Worm (Caenorhabditis elegans) whole organism, L1 larva: ENCODE measurements around the gene cyp-13A10.

Experiments
- aha-1 ChIP-seq: fragments of 150-350 bp; optimal IDR thresholded peaks from 2 replicates; lab custom pipeline; 2014; ENCODE audit warnings: missing biosample characterization, missing genetic modification characterization
- aly-2 ChIP-seq: fragments of 150-350 bp; optimal IDR thresholded peaks from 2 replicates; lab custom pipeline; 2014; ENCODE audit warnings: missing biosample characterization, missing genetic modification characterization
- ama-1 ChIP-seq: fragments of 150-350 bp; optimal IDR thresholded peaks from 2 replicates; lab custom pipeline; 2014
- ceh-82 ChIP-seq, 3 experiments: fragments of 150-350 bp in 1 of 3; sonication (generic microtip) in 2 of 3; optimal IDR thresholded peaks; 2 replicates each; lab custom pipeline; 2014 to 2017; ENCODE audit warnings: missing biosample characterization in 3 of 3, missing genetic modification characterization in 3 of 3
- fos-1 ChIP-seq: fragments of 150-350 bp; optimal IDR thresholded peaks from 2 replicates; lab custom pipeline; 2014; ENCODE audit warnings: missing biosample characterization, missing genetic modification characterization
- hlh-17 ChIP-seq: fragments of 200-800 bp; sonication (Bioruptor generic); optimal IDR thresholded peaks from 2 replicates; lab custom pipeline; 2018; ENCODE audit warnings: missing genetic modification characterization, mild to moderate bottlenecking, missing compliant biosample characterization, moderate library complexity, borderline replicate concordance
- jun-1 ChIP-seq: fragments of 150-350 bp; optimal IDR thresholded peaks from 2 replicates; lab custom pipeline; 2014; ENCODE audit warnings: missing biosample characterization, missing genetic modification reagents, missing genetic modification characterization
- lir-3 ChIP-seq: sonication (generic microtip); optimal IDR thresholded peaks from 2 replicates; lab custom pipeline; 2016; ENCODE audit warnings: mild to moderate bottlenecking, missing genetic modification characterization, moderate library complexity, missing compliant biosample characterization; ENCODE audit not compliant: poor library complexity
- mep-1 ChIP-seq: fragments of 150-350 bp; optimal IDR thresholded peaks from 2 replicates; lab custom pipeline; 2014; ENCODE audit warnings: missing biosample characterization, missing genetic modification characterization
- nhr-237 ChIP-seq: fragments of 150-350 bp; optimal IDR thresholded peaks from 2 replicates; lab custom pipeline; 2014; ENCODE audit warnings: missing biosample characterization, missing genetic modification characterization
- skn-1 ChIP-seq: fragments of 150-350 bp; optimal IDR thresholded peaks from 2 replicates; lab custom pipeline; 2014; ENCODE audit warnings: missing biosample characterization, missing genetic modification characterization
- zag-1 ChIP-seq: fragments of 150-350 bp; optimal IDR thresholded peaks from 2 replicates; lab custom pipeline; 2014; ENCODE audit warnings: missing biosample characterization, missing genetic modification characterization

- TF ChIP-seq jun-1, result no peak
- TF ChIP-seq fos-1, result no peak
- no peak for TF ChIP-seq ama-1
- TF ChIP-seq ceh-82 (tag; optimal IDR thresholded peaks at IDR 0.05; lab: Kevin White, UChicago), result no peak
- TF ChIP-seq aha-1, result no peak
- TF ChIP-seq hlh-17 (GFP tag; lab: Kevin White, UChicago), result no peak
- no peak for TF ChIP-seq aly-2
- TF ChIP-seq mep-1, result no peak
- TF ChIP-seq nhr-237, result no peak
- no peak for TF ChIP-seq zag-1 (tag; lab: Kevin White, UChicago)
- no peak for TF ChIP-seq lir-3
- no peak for TF ChIP-seq skn-1
Observed at ce11 chrII:9618759-9619158, 43.9 kb downstream of the cyp-13A10 start.
